Worm (Caenorhabditis elegans) whole organism, mixed stage, embryonic: ENCODE data around the gene lido-9.

Experiments used
- blmp-1 ChIP-seq: fragments of 150-350 bp; optimal IDR thresholded peaks from 2 replicates; lab custom pipeline; 2014; ENCODE audit warnings: missing biosample characterization, missing genetic modification characterization
- ceh-43 ChIP-seq: fragments of 200-800 bp; sonication (Bioruptor generic); optimal IDR thresholded peaks from 2 replicates; lab custom pipeline; 2018; ENCODE audit warnings: mild to moderate bottlenecking, missing genetic modification characterization, moderate library complexity, missing compliant biosample characterization
- elt-1 ChIP-seq: sonication (generic microtip); optimal IDR thresholded peaks from 2 replicates; lab custom pipeline; 2017; ENCODE audit warnings: missing genetic modification characterization, mild to moderate bottlenecking, missing compliant biosample characterization, antibody characterized with exemption, moderate library complexity, borderline replicate concordance; ENCODE audit not compliant: insufficient read depth
- lin-13 ChIP-seq: fragments of 150-350 bp; optimal IDR thresholded peaks from 2 replicates; lab custom pipeline; 2014; ENCODE audit warnings: missing biosample characterization, missing genetic modification characterization
- lsy-2 ChIP-seq: fragments of 150-350 bp; optimal IDR thresholded peaks from 2 replicates; lab custom pipeline; 2014; ENCODE audit warnings: missing biosample characterization, missing genetic modification characterization
- mep-1 ChIP-seq: fragments of 150-350 bp; optimal IDR thresholded peaks from 2 replicates; lab custom pipeline; 2017; ENCODE audit warnings: missing biosample characterization, missing genetic modification reagents, missing genetic modification characterization, inconsistent platforms
- nhr-12 ChIP-seq: fragments of 150-350 bp; optimal IDR thresholded peaks from 2 replicates; lab custom pipeline; 2014; ENCODE audit warnings: missing biosample characterization, missing genetic modification characterization
- nhr-237 ChIP-seq: fragments of 150-350 bp; optimal IDR thresholded peaks from 2 replicates; lab custom pipeline; 2014; ENCODE audit warnings: missing biosample characterization, missing genetic modification characterization
- nhr-28 ChIP-seq: fragments of 150-350 bp; optimal IDR thresholded peaks from 2 replicates; lab custom pipeline; 2014; ENCODE audit warnings: missing biosample characterization, missing genetic modification characterization
- snpc-4 ChIP-seq: fragments of 150-350 bp; optimal IDR thresholded peaks from 2 replicates; lab custom pipeline; 2014; ENCODE audit warnings: missing biosample characterization, missing genetic modification characterization
- sptf-1 ChIP-seq: sonication (generic microtip); optimal IDR thresholded peaks from 2 replicates; lab custom pipeline; 2017; ENCODE audit warnings: mild to moderate bottlenecking, missing genetic modification characterization, moderate library complexity, missing compliant biosample characterization
- unc-120 ChIP-seq: sonication (generic microtip); optimal IDR thresholded peaks from 2 replicates; lab custom pipeline; 2017; ENCODE audit warnings: missing genetic modification characterization, missing compliant biosample characterization; ENCODE audit not compliant: poor library complexity, severe bottlenecking
- unc-62 ChIP-seq: fragments of 150-350 bp; optimal IDR thresholded peaks from 2 replicates; lab custom pipeline; 2014; ENCODE audit warnings: missing biosample characterization, missing genetic modification reagents, missing genetic modification characterization
- ztf-11 ChIP-seq: fragments of 150-350 bp; optimal IDR thresholded peaks from 2 replicates; lab custom pipeline; 2014; ENCODE audit warnings: missing biosample characterization, missing genetic modification characterization

- TF ChIP-seq unc-120 (no peak), lsy-2 (tag; lab: Kevin White, UChicago) (no peak), sptf-1 (no peak), nhr-237 (tag; lab: Kevin White, UChicago) (no peak), snpc-4 (tag; lab: Kevin White, UChicago) (no peak), nhr-28 (tag; lab: Kevin White, UChicago) (no peak), ztf-11 (no peak), unc-62 (no peak), ceh-43 (GFP tag; lab: Kevin White, UChicago) (no peak), nhr-12 (tag; lab: Kevin White, UChicago) (no peak), blmp-1 (no peak), elt-1 (tag; lab: Kevin White, UChicago) (no peak), mep-1 (tag; lab: Kevin White, UChicago) (no peak), lin-13 (no peak)
These were observed 7.8 kb downstream of the lido-9 start, which contains the start of gene sdz-5 for ce11 chrII:3008400-3008799.
